Fruit fly (Drosophila melanogaster): ENCODE results near the gene Gr93b.
A peak's percentile ranks its signal among the peaks of the same experiment; 100 is the strongest.

The Gr93b gene

dm6 chr3R:21828040-21828526 lies 15.5 kb downstream of the Gr93b start (continued):
- TF ChIP-seq jigr1 (GFP tag; IDR thresholded peaks at IDR 0.05) = peak; percentile 67; the same call in 2 of the 3 replicates
- TF ChIP-seq pros (GFP tag; optimal IDR thresholded peaks at IDR 0.05) = no peak
- peak; percentile 85 for TF ChIP-seq pnt (GFP tag; optimal IDR thresholded peaks at IDR 0.05)
- no peak for TF ChIP-seq CG15073 (GFP tag; optimal IDR thresholded peaks at IDR 0.05)
- no peak for TF ChIP-seq gfzf (GFP tag; optimal IDR thresholded peaks at IDR 0.05)
- no peak for TF ChIP-seq B-H1 (GFP tag; IDR thresholded peaks at IDR 0.05)
- peak; percentile 67 for TF ChIP-seq CG30431 (GFP tag; optimal IDR thresholded peaks at IDR 0.05)
- TF ChIP-seq CG15269 (tag; optimal IDR thresholded peaks at IDR 0.05) = peak; percentile 44
- TF ChIP-seq Rx (GFP tag; IDR thresholded peaks at IDR 0.05) = peak; percentile 61
- no peak for TF ChIP-seq bigmax (GFP tag; optimal IDR thresholded peaks at IDR 0.05)
- no peak for TF ChIP-seq ac (GFP tag; optimal IDR thresholded peaks at IDR 0.05)
- peak; percentile 50 for TF ChIP-seq Six4 (GFP tag; optimal IDR thresholded peaks at IDR 0.05)
- TF ChIP-seq Vsx1 (GFP tag; optimal IDR thresholded peaks at IDR 0.05) = peak; percentile 1
- peak; percentile 71 for TF ChIP-seq CG12236 (GFP tag; optimal IDR thresholded peaks at IDR 0.05)
- peak; percentile 53 for TF ChIP-seq dimm (GFP tag; IDR thresholded peaks at IDR 0.05)
- peak; percentile 65 to 69 for TF ChIP-seq dpn (GFP tag; optimal IDR thresholded peaks at IDR 0.05)
- peak; percentile 12 for TF ChIP-seq CG6654 (GFP tag; optimal IDR thresholded peaks at IDR 0.05)
- TF ChIP-seq CG17328 (GFP tag; IDR thresholded peaks at IDR 0.05) = peak; percentile 91
- peak; percentile 94 for TF ChIP-seq Med (GFP tag)
- TF ChIP-seq Ada2b (GFP tag; IDR thresholded peaks at IDR 0.05) = peak; percentile 41
- TF ChIP-seq sens-2 (GFP tag; IDR thresholded peaks at IDR 0.05) = peak; percentile 46; the same call in 1 of the 2 replicates
- TF ChIP-seq ems (GFP tag; optimal IDR thresholded peaks at IDR 0.05) = peak; percentile 43
- TF ChIP-seq unc-4 (GFP tag; IDR thresholded peaks at IDR 0.05; ENCODE audit: partially characterized antibody) = no peak
- no peak for TF ChIP-seq CG13894 (tag; optimal IDR thresholded peaks at IDR 0.05)
- TF ChIP-seq yki (optimal IDR thresholded peaks at IDR 0.05) = no peak
- peak; percentile 79 for TF ChIP-seq CG7786 (GFP tag; optimal IDR thresholded peaks at IDR 0.05)
- peak; percentile 84 for TF ChIP-seq Optix (GFP tag; IDR thresholded peaks at IDR 0.05)
- TF ChIP-seq fd3F (GFP tag; optimal IDR thresholded peaks at IDR 0.05) = no peak
- no peak for TF ChIP-seq Hand (GFP tag; optimal IDR thresholded peaks at IDR 0.05)
- no peak for TF ChIP-seq sc (optimal IDR thresholded peaks at IDR 0.05)
- peak; percentile 78 for TF ChIP-seq sc (GFP tag; optimal IDR thresholded peaks at IDR 0.05)
- TF ChIP-seq CG18262 (tag; optimal IDR thresholded peaks at IDR 0.05) = peak; percentile 92
- TF ChIP-seq CG3065 (GFP tag; optimal IDR thresholded peaks at IDR 0.05) = peak; percentile 25
- peak; percentile 55 for TF ChIP-seq CHES-1-like (GFP tag; optimal IDR thresholded peaks at IDR 0.05)
- peak; percentile 70 for TF ChIP-seq tgo (GFP tag; IDR thresholded peaks at IDR 0.05)
- TF ChIP-seq CG13624 (GFP tag; optimal IDR thresholded peaks at IDR 0.05) = peak; percentile 31
- peak; percentile 53 for TF ChIP-seq ab (GFP tag; optimal IDR thresholded peaks at IDR 0.05)
- peak; percentile 37 for TF ChIP-seq CG10565 (GFP tag; optimal IDR thresholded peaks at IDR 0.05)
- TF ChIP-seq Bgb (GFP tag; IDR thresholded peaks at IDR 0.05; ENCODE audit: partially characterized antibody) = no peak
- peak; percentile 88 for TF ChIP-seq otp (GFP tag; IDR thresholded peaks at IDR 0.05)
- peak; percentile 51; the same call in 1 of the 2 replicates for TF ChIP-seq ap (GFP tag; IDR thresholded peaks at IDR 0.05)
- TF ChIP-seq CG11085 (GFP tag; IDR thresholded peaks at IDR 0.05) = no peak
- TF ChIP-seq stc (GFP tag; IDR thresholded peaks at IDR 0.05) = peak; percentile 32; the same call in 1 of the 2 replicates
- peak; percentile 50 for TF ChIP-seq CG3407 (GFP tag; optimal IDR thresholded peaks at IDR 0.05)
- TF ChIP-seq CG34376 (GFP tag; optimal IDR thresholded peaks at IDR 0.05) = no peak
- TF ChIP-seq CG32772 (GFP tag; IDR thresholded peaks at IDR 0.05) = peak; percentile 87
- TF ChIP-seq tio (GFP tag; optimal IDR thresholded peaks at IDR 0.05) = peak; percentile 62
- peak; percentile 28 for TF ChIP-seq Sox100B (GFP tag; optimal IDR thresholded peaks at IDR 0.05)
- peak; percentile 58 for TF ChIP-seq shn (GFP tag; optimal IDR thresholded peaks at IDR 0.05)
- TF ChIP-seq gcm2 (GFP tag; optimal IDR thresholded peaks at IDR 0.05) = peak; percentile 1
- no peak for TF ChIP-seq prd (optimal IDR thresholded peaks at IDR 0.05)
- peak; percentile 79; the same call in 2 of the 3 replicates for TF ChIP-seq prd (GFP tag; IDR thresholded peaks at IDR 0.05)
